Worm (Caenorhabditis elegans): ENCODE results near the gene Y102A5C.40.

Y102A5C.40 gene

DNA sequence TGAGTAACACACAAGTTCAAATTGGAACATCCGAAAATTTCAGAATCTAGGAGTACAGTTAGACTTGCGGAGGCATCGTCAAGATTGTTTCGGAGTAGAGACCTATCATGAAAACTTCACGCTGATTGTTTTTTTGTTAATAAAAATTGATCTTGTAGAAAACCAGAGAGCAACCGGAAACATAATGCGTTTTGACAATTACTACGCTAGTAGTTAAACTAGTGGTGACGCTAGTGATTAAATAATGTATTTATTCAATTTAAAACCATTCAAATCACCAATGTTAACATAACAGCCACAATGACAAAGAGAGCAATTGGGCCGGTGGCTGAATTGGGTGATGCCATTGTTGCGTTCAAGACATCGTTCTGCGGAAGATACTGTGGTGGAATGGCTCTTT lies 32.8 kb upstream of the Y102A5C.40 start, which contains the start of gene F49H6.17 (continued):
- no peak for TF ChIP-seq vab-7 (GFP tag; IDR thresholded peaks at IDR 0.05)
- TF ChIP-seq hlh-30 (tag; optimal IDR thresholded peaks at IDR 0.05; ENCODE audit: insufficient read depth) = no peak

ce11 chrV:17016787-17017186 lies 29.9 kb upstream of the Y102A5C.40 start, which contains the start of gene srh-97:
Gene srh-97, plus strand, starts transcription at chrV:17017087.
- TF ChIP-seq ZK546.5 (tag; optimal IDR thresholded peaks at IDR 0.05) = no peak
- no peak for TF ChIP-seq dmd-6 (GFP tag; IDR thresholded peaks at IDR 0.05)
- TF ChIP-seq nhr-111 (GFP tag; optimal IDR thresholded peaks at IDR 0.05) = no peak
- TF ChIP-seq rbr-2 (tag; optimal IDR thresholded peaks at IDR 0.05) = no peak
- no peak for TF ChIP-seq dpl-1 (GFP tag; optimal IDR thresholded peaks at IDR 0.05)
- TF ChIP-seq Y48G9A.11 (GFP tag; IDR thresholded peaks at IDR 0.05) = no peak
- TF ChIP-seq nhr-102 (tag; optimal IDR thresholded peaks at IDR 0.05) = no peak
- TF ChIP-seq aha-1 (tag) = no peak
- TF ChIP-seq ceh-20 (GFP tag; IDR thresholded peaks at IDR 0.05) = no peak
- no peak for TF ChIP-seq T20F7.1 (GFP tag; optimal IDR thresholded peaks at IDR 0.05)
- TF ChIP-seq ama-1 (optimal IDR thresholded peaks at IDR 0.05) = no peak

- TF ChIP-seq aha-1 (tag) (peak; percentile 22), nhr-28 (tag; optimal IDR thresholded peaks at IDR 0.05) (peak; percentile 44), F26F4.8 (GFP tag; conservative IDR thresholded peaks at IDR 0.05) (no peak), unc-62 (GFP tag; optimal IDR thresholded peaks at IDR 0.05 in 1 of 2) (peak in 1 of 2 experiments; percentile 11), unc-62 (tag; optimal IDR thresholded peaks at IDR 0.05) (no peak), egl-43 (GFP tag; IDR thresholded peaks at IDR 0.05) (no peak), dmd-6 (GFP tag; IDR thresholded peaks at IDR 0.05) (peak; percentile 79), pqm-1 (tag; optimal IDR thresholded peaks at IDR 0.05) (peak; percentile 21), hlh-11 (tag; optimal IDR thresholded peaks at IDR 0.05) (peak; percentile 22)
Observed at ce11 chrV:17014050-17014449, 27.1 kb upstream of the Y102A5C.40 start, which contains the start of gene clc-13. Gene clc-13, plus strand, starts transcription at chrV:17014408.

DNA sequence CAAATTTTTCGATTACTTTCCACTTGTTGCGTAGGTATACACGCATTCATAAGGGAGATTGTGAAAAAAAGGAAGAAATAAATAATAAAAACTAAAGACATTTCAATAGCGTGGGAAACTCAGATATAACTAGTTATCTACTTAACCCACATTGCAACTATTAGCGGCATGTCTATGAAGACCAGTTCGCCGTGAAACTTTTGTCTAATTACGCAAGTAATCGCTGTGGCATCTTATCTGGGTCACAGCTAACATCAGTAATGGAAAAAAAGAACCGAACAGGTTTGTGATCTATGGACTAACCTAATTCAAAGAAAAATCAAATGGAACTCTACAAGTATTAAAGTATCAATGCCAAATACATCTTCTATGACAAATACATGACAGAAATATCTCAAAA lies 26.3 kb upstream of the Y102A5C.40 start, which contains the start of gene clec-241:
TSS of gene clec-241 (minus strand) at position 101 of the 400 bp plus-strand sequence.
- no peak for TF ChIP-seq nhr-28 (tag; optimal IDR thresholded peaks at IDR 0.05)
- no peak for TF ChIP-seq daf-12 (tag; optimal IDR thresholded peaks at IDR 0.05)
- no peak for TF ChIP-seq pha-4 (GFP tag; IDR thresholded peaks at IDR 0.05)
- TF ChIP-seq pha-4 (tag; optimal IDR thresholded peaks at IDR 0.05) = no peak
- no peak for TF ChIP-seq dpl-1 (GFP tag; optimal IDR thresholded peaks at IDR 0.05)
- TF ChIP-seq ceh-82 (tag; optimal IDR thresholded peaks at IDR 0.05) = no peak
- no peak for TF ChIP-seq Y5F2A.4 (GFP tag; optimal IDR thresholded peaks at IDR 0.05)
- TF ChIP-seq dmd-9 (GFP tag; IDR thresholded peaks at IDR 0.05) = no peak
- TF ChIP-seq lin-15B (tag; optimal IDR thresholded peaks at IDR 0.05) = no peak
- TF ChIP-seq madf-5 (GFP tag; IDR thresholded peaks at IDR 0.05) = no peak
- TF ChIP-seq rbr-2 (tag; optimal IDR thresholded peaks at IDR 0.05) = no peak
- no peak for TF ChIP-seq nhr-42 (GFP tag; IDR thresholded peaks at IDR 0.05)
- TF ChIP-seq D1046.2 (GFP tag; IDR thresholded peaks at IDR 0.05) = no peak
- no peak for TF ChIP-seq unc-130 (GFP tag; optimal IDR thresholded peaks at IDR 0.05)
- TF ChIP-seq mes-2 (tag; optimal IDR thresholded peaks at IDR 0.05; ENCODE audit: poor library complexity, severe bottlenecking) = no peak
- TF ChIP-seq Y105C5A.15 (GFP tag; IDR thresholded peaks at IDR 0.05) = no peak
- TF ChIP-seq hif-1 (tag; optimal IDR thresholded peaks at IDR 0.05) = no peak
